Worm (Caenorhabditis elegans) whole organism, L3 larva: ENCODE data around the gene T24A6.20.

ENCODE experiments used
- R02D3.7 ChIP-seq: fragments of 150-350 bp; optimal IDR thresholded peaks from 2 replicates; lab custom pipeline; 2014; ENCODE audit warnings: missing biosample characterization, missing genetic modification characterization
- ZK546.5 ChIP-seq: sonication (generic microtip); optimal IDR thresholded peaks from 2 replicates; lab custom pipeline; 2017; ENCODE audit warnings: missing biosample characterization, missing genetic modification characterization
- aly-2 ChIP-seq: fragments of 150-350 bp; optimal IDR thresholded peaks from 2 replicates; lab custom pipeline; 2014; ENCODE audit warnings: missing biosample characterization, missing genetic modification characterization
- ama-1 ChIP-seq: fragments of 150-350 bp; optimal IDR thresholded peaks from 2 replicates; lab custom pipeline; 2018
- ceh-28 ChIP-seq: fragments of 150-350 bp; optimal IDR thresholded peaks from 2 replicates; lab custom pipeline; 2014; ENCODE audit warnings: missing biosample characterization, missing genetic modification reagents, missing genetic modification characterization
- ceh-82 ChIP-seq: fragments of 150-350 bp; optimal IDR thresholded peaks from 2 replicates; lab custom pipeline; 2014; ENCODE audit warnings: missing biosample characterization, missing genetic modification characterization
- daf-12 ChIP-seq: fragments of 150-350 bp; optimal IDR thresholded peaks from 2 replicates; lab custom pipeline; 2014; ENCODE audit warnings: missing biosample characterization, missing genetic modification reagents, missing genetic modification characterization
- egl-5 ChIP-seq: fragments of 150-350 bp; optimal IDR thresholded peaks from 2 replicates; lab custom pipeline; 2017; ENCODE audit warnings: missing biosample characterization, missing genetic modification reagents, missing genetic modification characterization, inconsistent platforms
- elt-2 ChIP-seq: sonication (generic microtip); optimal IDR thresholded peaks from 2 replicates; lab custom pipeline; 2016; ENCODE audit warnings: missing genetic modification reagents, mild to moderate bottlenecking, missing genetic modification characterization, missing compliant biosample characterization
- elt-3 ChIP-seq, 3 experiments: fragments of 150-350 bp in 1 of 3; sonication (generic microtip) in 2 of 3; optimal IDR thresholded peaks; 2 replicates in 2 of 3; 4 replicates in 1 of 3; lab custom pipeline; 2014 to 2017; ENCODE audit warnings: missing biosample characterization in 3 of 3, missing genetic modification characterization in 3 of 3
- eor-1 ChIP-seq, 2 experiments: fragments of 150-350 bp; optimal IDR thresholded peaks; 2 replicates each; lab custom pipeline; 2014 to 2018; ENCODE audit warnings: missing biosample characterization in 2 of 2, missing genetic modification characterization in 2 of 2
- fkh-10 ChIP-seq: sonication (generic microtip); optimal IDR thresholded peaks from 2 replicates; lab custom pipeline; 2017; ENCODE audit warnings: missing biosample characterization, missing genetic modification reagents, missing genetic modification characterization
- jun-1 ChIP-seq: fragments of 150-350 bp; optimal IDR thresholded peaks from 2 replicates; lab custom pipeline; 2014; ENCODE audit warnings: missing biosample characterization, missing genetic modification reagents, missing genetic modification characterization
- lin-15B ChIP-seq: fragments of 150-350 bp; optimal IDR thresholded peaks from 2 replicates; lab custom pipeline; 2014; ENCODE audit warnings: missing biosample characterization, missing genetic modification characterization
- lin-39 ChIP-seq: fragments of 150-350 bp; optimal IDR thresholded peaks from 2 replicates; lab custom pipeline; 2018; ENCODE audit warnings: missing biosample characterization, missing genetic modification reagents, missing genetic modification characterization
- mdl-1 ChIP-seq: fragments of 150-350 bp; optimal IDR thresholded peaks from 2 replicates; lab custom pipeline; 2014; ENCODE audit warnings: missing biosample characterization, missing genetic modification characterization
- nhr-11 ChIP-seq: fragments of 150-350 bp; optimal IDR thresholded peaks from 2 replicates; lab custom pipeline; 2014; ENCODE audit warnings: missing biosample characterization, missing genetic modification characterization
- nhr-12 ChIP-seq: fragments of 150-350 bp; optimal IDR thresholded peaks from 2 replicates; lab custom pipeline; 2014; ENCODE audit warnings: missing biosample characterization, missing genetic modification characterization
- nhr-237 ChIP-seq: fragments of 150-350 bp; optimal IDR thresholded peaks from 2 replicates; lab custom pipeline; 2014; ENCODE audit warnings: missing biosample characterization, missing genetic modification characterization
- nhr-25 ChIP-seq: sonication (generic microtip); optimal IDR thresholded peaks from 2 replicates; lab custom pipeline; 2017; ENCODE audit warnings: missing biosample characterization, missing genetic modification characterization
- nhr-28 ChIP-seq: fragments of 150-350 bp; optimal IDR thresholded peaks from 2 replicates; lab custom pipeline; 2014; ENCODE audit warnings: missing biosample characterization, missing genetic modification characterization
- nhr-43 ChIP-seq: sonication (generic microtip); optimal IDR thresholded peaks from 2 replicates; lab custom pipeline; 2016; ENCODE audit warnings: mild to moderate bottlenecking, missing genetic modification characterization, missing compliant biosample characterization; ENCODE audit not compliant: poor library complexity, severe bottlenecking
- nhr-67 ChIP-seq: fragments of 150-350 bp; optimal IDR thresholded peaks from 2 replicates; lab custom pipeline; 2014; ENCODE audit warnings: missing biosample characterization, missing genetic modification characterization
- nhr-76 ChIP-seq: fragments of 150-350 bp; sonication (generic microtip); optimal IDR thresholded peaks from 5 replicates; lab custom pipeline; 2014; ENCODE audit warnings: missing biosample characterization, missing genetic modification characterization
- nhr-77 ChIP-seq: fragments of 150-350 bp; optimal IDR thresholded peaks from 2 replicates; lab custom pipeline; 2014; ENCODE audit warnings: missing biosample characterization, missing genetic modification characterization
- pha-4 ChIP-seq: fragments of 150-350 bp; optimal IDR thresholded peaks from 2 replicates; lab custom pipeline; 2014; ENCODE audit warnings: missing biosample characterization, missing genetic modification reagents, missing genetic modification characterization
- pqm-1 ChIP-seq: fragments of 150-350 bp; optimal IDR thresholded peaks from 2 replicates; lab custom pipeline; 2017; ENCODE audit warnings: missing biosample characterization, missing genetic modification characterization, inconsistent platforms
- skn-1 ChIP-seq: fragments of 150-350 bp; optimal IDR thresholded peaks from 2 replicates; lab custom pipeline; 2014; ENCODE audit warnings: missing biosample characterization, missing genetic modification characterization
- tbx-2 ChIP-seq: sonication (generic microtip); optimal IDR thresholded peaks from 2 replicates; lab custom pipeline; 2016; ENCODE audit warnings: mild to moderate bottlenecking, missing genetic modification characterization, missing compliant biosample characterization
- unc-39 ChIP-seq: sonication (generic microtip); optimal IDR thresholded peaks from 4 replicates; lab custom pipeline; 2017; ENCODE audit warnings: missing biosample characterization, missing genetic modification characterization
- unc-62 ChIP-seq: fragments of 150-350 bp; sonication (generic microtip); optimal IDR thresholded peaks from 4 replicates; lab custom pipeline; 2014; ENCODE audit warnings: missing biosample characterization, missing genetic modification reagents, missing genetic modification characterization
- ztf-11 ChIP-seq: fragments of 150-350 bp; optimal IDR thresholded peaks from 2 replicates; lab custom pipeline; 2014; ENCODE audit warnings: missing biosample characterization, missing genetic modification characterization
- ztf-4 ChIP-seq: fragments of 150-350 bp; optimal IDR thresholded peaks from 2 replicates; lab custom pipeline; 2014; ENCODE audit warnings: missing biosample characterization, missing genetic modification characterization

T24A6.20 gene

ce11 chrV:3530403-3530802, 22.5 kb upstream of the T24A6.20 start, which contains the start of gene srbc-66:
srbc-66 (plus strand) TSS chrV:3530703.
- TF ChIP-seq daf-12 (tag; lab: Kevin White, UChicago) (no peak), nhr-12 (tag; lab: Kevin White, UChicago) (no peak), ztf-11 (no peak), pqm-1 (tag; lab: Kevin White, UChicago) (no peak), pha-4 (tag; lab: Kevin White, UChicago) (no peak), jun-1 (tag; lab: Kevin White, UChicago) (no peak), nhr-25 (tag; lab: Kevin White, UChicago) (no peak), fkh-10 (GFP tag; lab: Kevin White, UChicago) (no peak), R02D3.7 (tag; lab: Kevin White, UChicago) (no peak), elt-2 (tag; lab: Kevin White, UChicago) (no peak), ZK546.5 (tag; lab: Kevin White, UChicago) (no peak), nhr-77 (tag; lab: Kevin White, UChicago) (no peak)

ce11 chrV:3535260-3535659, 17.7 kb upstream of the T24A6.20 start, which contains the start of gene nhr-221:
nhr-221 (minus strand) TSS chrV:3535360.
- TF ChIP-seq ztf-11 (no peak), ceh-82 (tag; lab: Kevin White, UChicago) (no peak), nhr-11 (no peak), ztf-4 (tag; lab: Kevin White, UChicago) (no peak), lin-39 (tag; lab: Kevin White, UChicago) (no peak), skn-1 (tag; lab: Kevin White, UChicago) (no peak)
- TF ChIP-seq, all 47 proteins: peak for 0

ce11 chrV:3538307-3538706, 14.6 kb upstream of the T24A6.20 start, which contains the start of gene nhr-93:
nhr-93 (minus strand) TSS chrV:3538407.
- TF ChIP-seq unc-62 = no peak
- no peak for TF ChIP-seq nhr-77 (tag; lab: Kevin White, UChicago)
- TF ChIP-seq lin-39 (tag; lab: Kevin White, UChicago) = no peak
- no peak for TF ChIP-seq mdl-1 (tag; lab: Kevin White, UChicago)
- TF ChIP-seq eor-1 (tag; optimal IDR thresholded peaks at IDR 0.05; lab: Kevin White, UChicago) = no peak

- TF ChIP-seq lin-15B (no peak), ama-1 (no peak), nhr-11 (no peak), tbx-2 (tag; lab: Kevin White, UChicago) (no peak), nhr-76 (no peak), nhr-237 (tag; lab: Kevin White, UChicago) (no peak), nhr-28 (tag; lab: Kevin White, UChicago) (no peak), pqm-1 (tag; lab: Kevin White, UChicago) (no peak), nhr-67 (tag; lab: Kevin White, UChicago) (no peak), ztf-4 (tag; lab: Kevin White, UChicago) (no peak), ztf-11 (no peak), ZK546.5 (tag; lab: Kevin White, UChicago) (no peak), pha-4 (tag; lab: Kevin White, UChicago) (no peak)
- TF ChIP-seq, all 47 proteins: peak for 0
Observed at ce11 chrV:3541117-3541516, 11.8 kb upstream of the T24A6.20 start, which contains the start of gene srbc-67. srbc-67 (minus strand) TSS chrV:3541217.

- TF ChIP-seq nhr-12 (tag; lab: Kevin White, UChicago) (no peak), ZK546.5 (tag; lab: Kevin White, UChicago) (no peak), R02D3.7 (tag; lab: Kevin White, UChicago) (no peak), unc-39 (tag; lab: Kevin White, UChicago) (no peak), ama-1 (no peak), skn-1 (tag; lab: Kevin White, UChicago) (no peak), nhr-25 (tag; lab: Kevin White, UChicago) (no peak), elt-3 (tag; optimal IDR thresholded peaks at IDR 0.05; lab: Kevin White, UChicago) (no peak), egl-5 (tag; lab: Kevin White, UChicago) (no peak), pqm-1 (tag; lab: Kevin White, UChicago) (no peak), nhr-77 (tag; lab: Kevin White, UChicago) (no peak), nhr-43 (tag; lab: Kevin White, UChicago) (no peak), pha-4 (tag; lab: Kevin White, UChicago) (no peak), aly-2 (tag; lab: Kevin White, UChicago) (no peak), ceh-28 (tag; lab: Kevin White, UChicago) (no peak), elt-2 (tag; lab: Kevin White, UChicago) (no peak), eor-1 (tag; optimal IDR thresholded peaks at IDR 0.05; lab: Kevin White, UChicago) (no peak)
Observed at ce11 chrV:3543344-3543743, 9.6 kb upstream of the T24A6.20 start, which contains the start of gene nhr-222. nhr-222 (minus strand) TSS chrV:3543444.
